Worm (Caenorhabditis elegans): ENCODE data around the gene sri-72.

Gene sri-72

DNA sequence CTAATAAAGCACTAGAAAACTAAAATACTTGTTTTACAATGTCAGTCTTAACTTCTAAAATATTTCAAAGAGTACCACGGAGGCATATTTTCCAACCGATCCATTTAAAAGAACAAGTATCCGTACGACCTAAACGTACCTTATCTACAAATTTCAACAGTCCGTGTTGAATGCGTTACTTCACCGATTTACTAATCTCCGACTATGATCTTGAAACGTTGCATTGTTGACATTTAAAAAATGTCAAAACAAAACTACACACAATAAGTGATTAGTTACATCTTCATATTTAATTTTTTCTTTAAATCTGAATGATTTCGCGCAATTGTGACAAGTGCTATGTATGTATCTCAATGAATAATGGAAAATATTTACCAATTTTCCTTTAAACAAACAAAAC is 29.8 kb upstream of the sri-72 start:
- TF ChIP-seq ets-5 (GFP tag; IDR thresholded peaks at IDR 0.05) (no peak), nhr-85 (tag) (peak; percentile 73), efl-1 (optimal IDR thresholded peaks at IDR 0.05) (no peak), efl-1 (GFP tag; optimal IDR thresholded peaks at IDR 0.05 in 1 of 2) (peak in 1 of 2 experiments; percentile 45)

DNA sequence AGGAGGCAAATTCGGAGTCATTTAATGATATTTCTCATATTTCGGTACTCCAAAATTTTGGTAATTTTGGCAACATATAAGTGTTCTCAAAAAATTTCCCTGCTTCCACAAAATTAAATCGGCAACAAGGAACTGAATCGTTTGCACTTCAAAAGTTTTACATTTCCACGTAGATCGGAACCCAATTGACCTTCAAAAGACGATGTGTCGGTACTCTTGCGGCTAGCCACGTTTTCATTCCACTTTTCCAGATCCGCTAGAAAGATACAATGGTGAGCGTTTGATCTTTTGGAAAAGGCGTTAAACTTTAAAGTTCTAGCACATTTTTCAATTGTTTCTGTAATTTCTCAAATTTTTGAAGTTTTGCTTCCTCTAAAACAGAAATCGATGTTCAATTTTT is 28.9 kb upstream of the sri-72 start:
- TF ChIP-seq skn-1 (tag; optimal IDR thresholded peaks at IDR 0.05): no peak
- TF ChIP-seq nhr-12 (tag; optimal IDR thresholded peaks at IDR 0.05): no peak
- TF ChIP-seq blmp-1 (tag; optimal IDR thresholded peaks at IDR 0.05): peak; percentile 9
- no peak for TF ChIP-seq nhr-19 (GFP tag; conservative IDR thresholded peaks at IDR 0.05)
- peak; percentile 15 for TF ChIP-seq rnt-1 (tag; optimal IDR thresholded peaks at IDR 0.05)
- TF ChIP-seq pag-3 (tag; optimal IDR thresholded peaks at IDR 0.05; ENCODE audit: borderline replicate concordance, insufficient read depth): no peak
- no peak for TF ChIP-seq C04F5.9 (tag; optimal IDR thresholded peaks at IDR 0.05)
- TF ChIP-seq F16B12.6 (tag; optimal IDR thresholded peaks at IDR 0.05): no peak
- TF ChIP-seq unc-30 (tag; optimal IDR thresholded peaks at IDR 0.05): no peak
- no peak for TF ChIP-seq ceh-63 (GFP tag; optimal IDR thresholded peaks at IDR 0.05)
- no peak for TF ChIP-seq dsc-1 (tag; optimal IDR thresholded peaks at IDR 0.05)
- no peak for TF ChIP-seq ces-1 (GFP tag; optimal IDR thresholded peaks at IDR 0.05)
- TF ChIP-seq mdl-1 (tag; optimal IDR thresholded peaks at IDR 0.05): no peak
- no peak for TF ChIP-seq tlp-1 (tag; optimal IDR thresholded peaks at IDR 0.05)

DNA sequence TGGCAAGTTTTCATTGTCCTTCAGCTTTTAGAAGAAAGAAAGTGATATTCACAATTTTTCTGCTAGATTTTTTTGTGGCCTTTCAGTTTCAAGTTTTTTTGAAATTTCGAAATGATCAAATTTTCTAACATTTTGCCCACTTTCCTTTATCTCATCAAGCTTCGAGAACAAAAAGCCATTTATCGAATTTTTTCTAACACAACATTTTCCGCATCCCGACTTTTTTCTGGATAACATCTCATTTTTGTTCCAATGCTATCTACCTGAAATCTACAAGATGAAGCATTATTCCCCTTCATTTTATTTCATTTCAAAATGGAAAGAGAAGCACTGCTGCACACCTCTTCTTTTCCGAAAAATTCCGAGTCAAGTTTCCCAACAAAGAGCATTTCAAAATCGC is 25.0 kb upstream of the sri-72 start, which contains the start of gene ZK488.5:
ZK488.5 (plus strand) TSS at position 301 of the 400 bp plus-strand sequence.
- TF ChIP-seq nhr-77 (tag; optimal IDR thresholded peaks at IDR 0.05): no peak
- no peak for TF ChIP-seq xbp-1 (tag; optimal IDR thresholded peaks at IDR 0.05)
- TF ChIP-seq sup-37 (GFP tag; optimal IDR thresholded peaks at IDR 0.05): no peak
- TF ChIP-seq lin-39 (tag; optimal IDR thresholded peaks at IDR 0.05): no peak
- TF ChIP-seq C04F5.9 (tag; optimal IDR thresholded peaks at IDR 0.05): no peak
- no peak for TF ChIP-seq nhr-76 (tag; optimal IDR thresholded peaks at IDR 0.05)
- no peak for TF ChIP-seq ces-1 (GFP tag; optimal IDR thresholded peaks at IDR 0.05)
- TF ChIP-seq isw-1 (GFP tag; IDR thresholded peaks at IDR 0.05): no peak
- TF ChIP-seq unc-30 (tag; optimal IDR thresholded peaks at IDR 0.05): no peak
- no peak for TF ChIP-seq lsy-2 (tag; optimal IDR thresholded peaks at IDR 0.05)
- no peak for TF ChIP-seq snpc-4 (tag; optimal IDR thresholded peaks at IDR 0.05)
- TF ChIP-seq swsn-7 (tag; optimal IDR thresholded peaks at IDR 0.05): no peak
- TF ChIP-seq fkh-4 (tag; optimal IDR thresholded peaks at IDR 0.05; ENCODE audit: borderline replicate concordance): no peak
- no peak for TF ChIP-seq fkh-10 (GFP tag; optimal IDR thresholded peaks at IDR 0.05)
- TF ChIP-seq nhr-20 (tag; optimal IDR thresholded peaks at IDR 0.05): no peak
- TF ChIP-seq unc-130 (tag; optimal IDR thresholded peaks at IDR 0.05): no peak

DNA sequence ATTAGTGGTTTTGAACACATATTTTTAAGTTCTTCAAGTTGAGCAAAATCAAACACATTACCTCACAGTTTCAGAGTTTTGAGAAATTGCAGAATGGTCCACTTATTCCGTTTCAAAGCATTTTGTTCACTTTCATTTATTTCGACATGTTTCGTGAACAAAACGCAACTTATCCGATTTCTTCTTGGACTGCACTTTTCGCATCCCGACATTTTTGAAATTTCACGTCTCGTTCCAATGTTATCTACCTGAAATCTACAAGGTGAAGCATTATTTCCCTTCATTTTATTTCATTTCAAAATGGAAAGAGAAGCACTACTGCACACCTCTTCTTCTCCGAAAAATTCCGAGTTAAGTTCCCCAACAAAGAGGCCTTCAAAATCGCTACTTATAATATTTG is 22.2 kb upstream of the sri-72 start, which contains the start of gene ZK488.6:
ZK488.6 (plus strand) TSS at position 301 of the 400 bp plus-strand sequence.
- TF ChIP-seq ceh-82 (tag; optimal IDR thresholded peaks at IDR 0.05) (no peak), unc-98 (GFP tag; IDR thresholded peaks at IDR 0.05) (0 out of 2 replicates have a peak, but pooled peaks have one; percentile 22)

DNA sequence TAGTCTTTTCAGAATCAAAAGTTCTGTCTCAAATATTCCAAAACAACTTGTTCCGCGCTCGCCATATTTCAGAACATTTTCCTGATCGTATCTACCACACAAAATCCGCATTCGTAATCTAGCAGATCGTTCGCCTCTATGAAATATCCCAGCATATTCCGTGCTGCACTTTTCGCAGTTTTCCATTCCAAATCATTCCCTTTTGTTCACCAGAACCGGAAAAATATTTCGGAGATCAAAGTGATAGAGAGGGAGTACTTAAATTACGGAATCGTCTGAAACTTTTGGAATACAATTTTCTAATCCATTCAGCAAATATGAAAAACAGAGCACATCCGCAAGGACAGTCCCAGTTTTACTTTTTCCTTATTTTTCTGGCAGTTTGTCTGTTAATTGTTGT is 19.8 kb upstream of the sri-72 start, which contains the start of gene K06H6.1:
K06H6.1 (plus strand) TSS at position 301 of the 400 bp plus-strand sequence.
- TF ChIP-seq zip-4 (GFP tag; optimal IDR thresholded peaks at IDR 0.05) (no peak), snu-23 (GFP tag; optimal IDR thresholded peaks at IDR 0.05) (no peak), lin-14 (GFP tag; optimal IDR thresholded peaks at IDR 0.05) (no peak), sox-4 (tag; optimal IDR thresholded peaks at IDR 0.05) (no peak), aha-1 (tag; optimal IDR thresholded peaks at IDR 0.05) (no peak), irx-1 (tag; optimal IDR thresholded peaks at IDR 0.05) (no peak), lin-35 (GFP tag; optimal IDR thresholded peaks at IDR 0.05) (no peak), C04F5.9 (tag; optimal IDR thresholded peaks at IDR 0.05) (no peak), ztf-11 (tag; optimal IDR thresholded peaks at IDR 0.05) (no peak), nhr-71 (tag; optimal IDR thresholded peaks at IDR 0.05) (no peak), nhr-12 (tag; optimal IDR thresholded peaks at IDR 0.05) (no peak)
